Fruit fly (Drosophila melanogaster) whole organism, embryonic: ENCODE measurements around the gene Ada2a.

ENCODE experiments used
- Asciz ChIP-seq: fragments of 200-800 bp; sonication (Bioruptor generic); optimal IDR thresholded peaks from 2 replicates; lab custom pipeline; 2017; ENCODE audit warnings: missing biosample characterization, mild to moderate bottlenecking, missing genetic modification characterization, missing genetic modification reagents
- CG10274 ChIP-seq: fragments of 200-800 bp; sonication (Bioruptor generic); optimal IDR thresholded peaks from 3 replicates; lab custom pipeline; 2017; ENCODE audit warnings: missing biosample characterization, mild to moderate bottlenecking, missing genetic modification characterization
- CG10366 ChIP-seq: fragments of 200-800 bp; sonication (Bioruptor generic); IDR thresholded peaks from 2 replicates; pipeline ENCODE4 v1.3.6; 2022; ENCODE audit warnings: missing biosample characterization, missing genetic modification characterization
- CG11504 ChIP-seq: fragments of 200-800 bp; sonication (Bioruptor generic); optimal IDR thresholded peaks from 3 replicates; lab custom pipeline; 2019; ENCODE audit warnings: missing biosample characterization, mild to moderate bottlenecking, missing genetic modification characterization, moderate library complexity
- CG11560 ChIP-seq: fragments of 200-800 bp; sonication (Bioruptor generic); IDR thresholded peaks from 3 replicates; pipeline ENCODE4 v1.3.6; 2022; ENCODE audit warnings: missing biosample characterization, missing genetic modification characterization
- CG13624 ChIP-seq: fragments of 200-800 bp; sonication (Bioruptor generic); optimal IDR thresholded peaks from 2 replicates; lab custom pipeline; 2016; ENCODE audit warnings: missing biosample characterization, missing genetic modification characterization
- CG15479 ChIP-seq: fragments of 200-800 bp; sonication (Bioruptor generic); optimal IDR thresholded peaks from 3 replicates; lab custom pipeline; 2019; ENCODE audit warnings: missing biosample characterization, mild to moderate bottlenecking, missing genetic modification characterization, moderate library complexity
- CG2199 ChIP-seq: fragments of 200-800 bp; sonication (Bioruptor generic); IDR thresholded peaks from 3 replicates; pipeline ENCODE4 v1.3.6; 2022; ENCODE audit warnings: missing biosample characterization, missing genetic modification characterization
- CG2202 ChIP-seq: fragments of 200-800 bp; sonication (Bioruptor generic); optimal IDR thresholded peaks from 2 replicates; lab custom pipeline; 2018; ENCODE audit warnings: missing biosample characterization, mild to moderate bottlenecking, missing genetic modification characterization
- CG30020 ChIP-seq: fragments of 200-800 bp; optimal IDR thresholded peaks from 2 replicates; lab custom pipeline; 2019; ENCODE audit warnings: missing biosample characterization, mild to moderate bottlenecking, missing genetic modification characterization, moderate library complexity
- CG30403 ChIP-seq: fragments of 200-800 bp; sonication (Bioruptor generic); optimal IDR thresholded peaks from 3 replicates; lab custom pipeline; 2016; ENCODE audit warnings: missing biosample characterization, missing genetic modification characterization
- CG31224 ChIP-seq: fragments of 200-800 bp; sonication (Bioruptor generic); IDR thresholded peaks from 2 replicates; pipeline ENCODE4 v1.3.6; 2022; ENCODE audit warnings: missing biosample characterization, missing genetic modification characterization
- CG43689 ChIP-seq: fragments of 200-800 bp; sonication (Bioruptor generic); IDR thresholded peaks from 2 replicates; pipeline ENCODE4 v1.3.6; 2022; ENCODE audit warnings: missing biosample characterization, missing genetic modification characterization
- CG4707 ChIP-seq: fragments of 200-800 bp; sonication (Bioruptor generic); optimal IDR thresholded peaks from 2 replicates; lab custom pipeline; 2018; ENCODE audit warnings: missing biosample characterization, mild to moderate bottlenecking, missing genetic modification characterization, moderate library complexity
- CG5245 ChIP-seq: fragments of 200-800 bp; sonication (Bioruptor generic); optimal IDR thresholded peaks from 3 replicates; lab custom pipeline; 2016; ENCODE audit warnings: missing biosample characterization, missing genetic modification characterization
- CG6272 ChIP-seq: fragments of 200-800 bp; sonication (Bioruptor generic); IDR thresholded peaks from 2 replicates; pipeline ENCODE4 v1.3.6; 2022; ENCODE audit warnings: missing biosample characterization, missing genetic modification characterization
- CG7556 ChIP-seq: fragments of 200-800 bp; sonication (Bioruptor generic); optimal IDR thresholded peaks from 2 replicates; lab custom pipeline; 2017; ENCODE audit warnings: missing biosample characterization, mild to moderate bottlenecking, missing genetic modification characterization
- CG7786 ChIP-seq: fragments of 200-800 bp; sonication (Bioruptor generic); optimal IDR thresholded peaks from 2 replicates; lab custom pipeline; 2016; ENCODE audit warnings: missing biosample characterization, missing genetic modification characterization
- CG7987 ChIP-seq: fragments of 200-800 bp; sonication (Bioruptor generic); optimal IDR thresholded peaks from 2 replicates; lab custom pipeline; 2018; ENCODE audit warnings: missing biosample characterization, mild to moderate bottlenecking, missing genetic modification characterization, moderate library complexity
- CG8924 ChIP-seq: fragments of 200-800 bp; optimal IDR thresholded peaks from 3 replicates; lab custom pipeline; 2019; ENCODE audit warnings: missing biosample characterization, mild to moderate bottlenecking, missing genetic modification characterization, moderate library complexity
- CG9727 ChIP-seq: fragments of 200-800 bp; sonication (Bioruptor generic); optimal IDR thresholded peaks from 3 replicates; lab custom pipeline; 2017; ENCODE audit warnings: missing biosample characterization, mild to moderate bottlenecking, missing genetic modification characterization
- CoRest ChIP-seq: fragments of 200-800 bp; sonication (Bioruptor generic); optimal IDR thresholded peaks from 3 replicates; lab custom pipeline; 2018; ENCODE audit warnings: missing biosample characterization, mild to moderate bottlenecking, missing genetic modification characterization, moderate library complexity
- D ChIP-seq, 2 experiments: fragments of 200-800 bp in 1 of 2; fragments of >200 bp in 1 of 2; sonication (Bioruptor generic) in 1 of 2; optimal IDR thresholded peaks; 2 replicates in 1 of 2; 3 replicates in 1 of 2; lab custom pipeline; 2017; ENCODE audit warnings: mild to moderate bottlenecking in 1 of 2, missing biosample characterization in 1 of 2, missing genetic modification characterization in 1 of 2, missing genetic modification reagents in 1 of 2
- Dbx ChIP-seq: fragments of 200-800 bp; sonication (Bioruptor generic); IDR thresholded peaks from 3 replicates; pipeline ENCODE4 v1.3.6; 2022; ENCODE audit warnings: missing biosample characterization, missing genetic modification characterization
- Doc2 ChIP-seq: fragments of 200-800 bp; sonication (Bioruptor generic); IDR thresholded peaks from 2 replicates; pipeline ENCODE4 v1.3.6; 2022; ENCODE audit warnings: missing biosample characterization, missing genetic modification characterization
- GATAe ChIP-seq: fragments of 200-800 bp; sonication (Bioruptor generic); conservative IDR thresholded peaks from 2 replicates; pipeline ENCODE4 v1.3.6; 2022; ENCODE audit warnings: missing biosample characterization, missing genetic modification characterization
- Hr78 ChIP-seq, 2 experiments: fragments of 200-800 bp in 1 of 2; fragments of >200 bp in 1 of 2; sonication (Bioruptor generic) in 1 of 2; optimal IDR thresholded peaks; 2 replicates each; lab custom pipeline; 2017 to 2019; ENCODE audit warnings: missing biosample characterization in 2 of 2, missing genetic modification characterization in 2 of 2, mild to moderate bottlenecking in 1 of 2, moderate library complexity in 1 of 2
- Hsf ChIP-seq: fragments of 200-800 bp; sonication (Bioruptor generic); optimal IDR thresholded peaks from 3 replicates; lab custom pipeline; 2016; ENCODE audit warnings: missing biosample characterization, missing genetic modification characterization
- NK7.1 ChIP-seq: fragments of 200-800 bp; sonication (Bioruptor generic); optimal IDR thresholded peaks from 3 replicates; lab custom pipeline; 2016; ENCODE audit warnings: missing biosample characterization, missing genetic modification characterization
- Nf-YA ChIP-seq: fragments of 200-800 bp; sonication (Bioruptor generic); IDR thresholded peaks from 2 replicates; pipeline ENCODE4 v1.3.6; 2022; ENCODE audit warnings: missing biosample characterization, missing genetic modification characterization
- Nf-YC ChIP-seq: fragments of 200-800 bp; optimal IDR thresholded peaks from 3 replicates; lab custom pipeline; 2019; ENCODE audit warnings: missing biosample characterization, mild to moderate bottlenecking, missing genetic modification characterization, moderate library complexity
- NfI ChIP-seq: fragments of 200-800 bp; sonication (Bioruptor generic); optimal IDR thresholded peaks from 3 replicates; lab custom pipeline; 2018; ENCODE audit warnings: missing biosample characterization, mild to moderate bottlenecking, missing genetic modification characterization, moderate library complexity
- Side ChIP-seq: fragments of 200-800 bp; sonication (Bioruptor generic); optimal IDR thresholded peaks from 2 replicates; lab custom pipeline; 2016; ENCODE audit warnings: missing biosample characterization, missing genetic modification characterization
- YL-1 ChIP-seq: fragments of 200-800 bp; sonication (Bioruptor generic); optimal IDR thresholded peaks from 3 replicates; lab custom pipeline; 2017; ENCODE audit warnings: missing biosample characterization, mild to moderate bottlenecking, missing genetic modification characterization
- aop ChIP-seq: fragments of 200-800 bp; sonication (Bioruptor generic); IDR thresholded peaks from 2 replicates; pipeline ENCODE4 v1.3.6; 2022; ENCODE audit warnings: missing biosample characterization, missing genetic modification characterization
- ash1 ChIP-seq: fragments of 200-800 bp; sonication (Bioruptor generic); optimal IDR thresholded peaks from 2 replicates; lab custom pipeline; 2018; ENCODE audit warnings: missing biosample characterization, mild to moderate bottlenecking, missing genetic modification characterization
- ato ChIP-seq: fragments of 200-800 bp; sonication (Bioruptor generic); IDR thresholded peaks from 2 replicates; pipeline ENCODE4 v1.3.6; 2022; ENCODE audit warnings: missing biosample characterization, missing genetic modification characterization; ENCODE audit not compliant: partially characterized antibody
- bigmax ChIP-seq: fragments of 200-800 bp; sonication (Bioruptor generic); optimal IDR thresholded peaks from 2 replicates; lab custom pipeline; 2018; ENCODE audit warnings: missing biosample characterization, mild to moderate bottlenecking, missing genetic modification characterization
- br ChIP-seq: fragments of >200 bp; optimal IDR thresholded peaks from 2 replicates; lab custom pipeline; 2017
- btn ChIP-seq: fragments of 200-800 bp; sonication (Bioruptor generic); optimal IDR thresholded peaks from 2 replicates; lab custom pipeline; 2016; ENCODE audit warnings: missing biosample characterization, missing genetic modification characterization
- cas ChIP-seq: fragments of 200-800 bp; sonication (Bioruptor generic); IDR thresholded peaks from 2 replicates; pipeline ENCODE4 v1.3.6; 2022; ENCODE audit warnings: missing biosample characterization, missing genetic modification characterization
- dysf ChIP-seq: fragments of 200-800 bp; sonication (Bioruptor generic); IDR thresholded peaks from 3 replicates; pipeline ENCODE4 v1.3.6; 2022; ENCODE audit warnings: missing biosample characterization, missing genetic modification characterization
- kni ChIP-seq: fragments of 200-800 bp; sonication (Bioruptor generic); optimal IDR thresholded peaks from 3 replicates; lab custom pipeline; 2017; ENCODE audit warnings: mild to moderate bottlenecking, missing biosample characterization, missing genetic modification reagents, missing genetic modification characterization
- maf-S ChIP-seq: fragments of 200-800 bp; sonication (Bioruptor generic); optimal IDR thresholded peaks from 2 replicates; lab custom pipeline; 2016; ENCODE audit warnings: missing biosample characterization, missing genetic modification characterization
- pb ChIP-seq: fragments of 200-800 bp; sonication (Bioruptor generic); optimal IDR thresholded peaks from 3 replicates; lab custom pipeline; 2016; ENCODE audit warnings: missing biosample characterization, missing genetic modification characterization
- peb ChIP-seq: fragments of 200-800 bp; sonication (Bioruptor generic); IDR thresholded peaks from 2 replicates; pipeline ENCODE4 v1.3.6; 2022; ENCODE audit warnings: missing biosample characterization, missing genetic modification characterization
- sisA ChIP-seq: fragments of 200-800 bp; sonication (Bioruptor generic); IDR thresholded peaks from 2 replicates; pipeline ENCODE4 v1.3.6; 2022; ENCODE audit warnings: missing biosample characterization, missing genetic modification characterization
- stc ChIP-seq: fragments of 200-800 bp; sonication (Bioruptor generic); IDR thresholded peaks from 2 replicates; pipeline ENCODE4 v1.3.6; 2022; ENCODE audit warnings: missing biosample characterization, missing genetic modification characterization
- tio ChIP-seq: fragments of 200-800 bp; sonication (Bioruptor generic); optimal IDR thresholded peaks from 2 replicates; lab custom pipeline; 2017; ENCODE audit warnings: missing biosample characterization, missing genetic modification characterization, inconsistent platforms
- trem ChIP-seq: fragments of 200-800 bp; optimal IDR thresholded peaks from 3 replicates; lab custom pipeline; 2019; ENCODE audit warnings: missing biosample characterization, mild to moderate bottlenecking, missing genetic modification characterization, moderate library complexity

Ada2a gene

dm6 chr3R:18220211-18220749, 35.0 kb downstream of the Ada2a start, which contains the start of the genes CG7988 and CG7183 (continued):
- TF ChIP-seq CG11504 (tag; lab: Kevin White, UChicago) (peak; percentile 97), CG4707 (GFP tag; lab: Kevin White, UChicago) (peak; percentile 89), CG15479 (GFP tag; lab: Kevin White, UChicago) (peak; percentile 79), GATAe (GFP tag; lab: Robert Waterston, UW) (peak; percentile 92), Hsf (peak; percentile 98), CG43689 (GFP tag; lab: Robert Waterston, UW) (peak; percentile 91), CG7786 (GFP tag; lab: Kevin White, UChicago) (peak; percentile 93), CG6272 (GFP tag; lab: Robert Waterston, UW) (peak; percentile 98), CG5245 (GFP tag; lab: Kevin White, UChicago) (peak; percentile 94), maf-S (GFP tag; lab: Kevin White, UChicago) (peak; percentile 94), bigmax (peak; percentile 29), CG7556 (peak; percentile 97), CG10366 (GFP tag; lab: Robert Waterston, UW) (peak; percentile 98), Dbx (peak; percentile 98), pb (GFP tag; lab: Kevin White, UChicago) (peak; percentile 73), CG8924 (peak; percentile 98), CG9727 (peak; percentile 98), ato (no peak), cas (peak; percentile 95), peb (GFP tag; lab: Robert Waterston, UW) (peak; percentile 98), D (optimal IDR thresholded peaks at IDR 0.05; lab: Kevin White, UChicago) (no peak), D (GFP tag; optimal IDR thresholded peaks at IDR 0.05; lab: Kevin White, UChicago) (peak; percentile 94), br (lab: Kevin White, UChicago) (no peak), ash1 (GFP tag; lab: Kevin White, UChicago) (no peak), CG2199 (GFP tag; lab: Robert Waterston, UW) (peak; percentile 94), CG10274 (GFP tag; lab: Kevin White, UChicago) (peak; percentile 73), aop (GFP tag; lab: Robert Waterston, UW) (peak; percentile 87), kni (peak; percentile 50), Nf-YC (peak; percentile 88), btn (peak; percentile 78), Doc2 (GFP tag; lab: Robert Waterston, UW) (peak; percentile 83; the same call in 1 of the 2 replicates), Asciz (GFP tag; lab: Kevin White, UChicago) (peak; percentile 94), CG30403 (GFP tag; lab: Kevin White, UChicago) (peak; percentile 99), CG31224 (peak; percentile 95), Side (GFP tag; lab: Kevin White, UChicago) (peak; percentile 90), Nf-YA (GFP tag; lab: Robert Waterston, UW) (peak; percentile 98), CG7987 (GFP tag; lab: Kevin White, UChicago) (peak; percentile 88), Hr78 (GFP tag; optimal IDR thresholded peaks at IDR 0.05; lab: Kevin White, UChicago) (peak in 1 of 2 experiments; percentile 92), CoRest (tag; lab: Kevin White, UChicago) (peak; percentile 99), YL-1 (GFP tag; lab: Kevin White, UChicago) (peak; percentile 92), CG13624 (GFP tag; lab: Kevin White, UChicago) (peak; percentile 95), tio (GFP tag; lab: Kevin White, UChicago) (peak; percentile 96), CG2202 (tag; lab: Kevin White, UChicago) (peak; percentile 96), NfI (GFP tag; lab: Kevin White, UChicago) (peak; percentile 97), CG11560 (tag; lab: Robert Waterston, UW) (peak; percentile 90), dysf (GFP tag; lab: Robert Waterston, UW) (peak; percentile 99), stc (GFP tag; lab: Robert Waterston, UW) (peak; percentile 98), trem (tag; lab: Kevin White, UChicago) (peak; percentile 97), NK7.1 (GFP tag; lab: Kevin White, UChicago) (peak; percentile 88), sisA (GFP tag; lab: Robert Waterston, UW) (peak; percentile 98), CG30020 (peak; percentile 89)
